Fruit fly (Drosophila melanogaster): ENCODE results near the gene alph.

Gene alph

dm6 chr3R:29620712-29621479 is 29.3 kb downstream of the alph start (continued):
- no peak for TF ChIP-seq Fer2 (tag; optimal IDR thresholded peaks at IDR 0.05)
- no peak for TF ChIP-seq knrl (GFP tag; IDR thresholded peaks at IDR 0.05; ENCODE audit: partially characterized antibody)
- peak; percentile 55 for TF ChIP-seq BtbVII (GFP tag; optimal IDR thresholded peaks at IDR 0.05)
- TF ChIP-seq Lpt (GFP tag; optimal IDR thresholded peaks at IDR 0.05), result no peak
- TF ChIP-seq Ets97D (GFP tag; optimal IDR thresholded peaks at IDR 0.05), result no peak

- TF ChIP-seq CG10565 (GFP tag; optimal IDR thresholded peaks at IDR 0.05), result no peak
- peak; percentile 9 for TF ChIP-seq CG12155 (GFP tag; optimal IDR thresholded peaks at IDR 0.05)
- no peak for TF ChIP-seq HmgD (GFP tag; optimal IDR thresholded peaks at IDR 0.05)
- TF ChIP-seq sug (tag; optimal IDR thresholded peaks at IDR 0.05), result no peak
- no peak for TF ChIP-seq Doc2 (GFP tag; IDR thresholded peaks at IDR 0.05)
- TF ChIP-seq her (GFP tag; optimal IDR thresholded peaks at IDR 0.05), result no peak
- peak; percentile 59 for TF ChIP-seq row (GFP tag; IDR thresholded peaks at IDR 0.05)
- TF ChIP-seq unc-4 (GFP tag; IDR thresholded peaks at IDR 0.05; ENCODE audit: partially characterized antibody), result no peak
- TF ChIP-seq z (GFP tag; IDR thresholded peaks at IDR 0.05), result no peak
- TF ChIP-seq CG8944 (GFP tag; optimal IDR thresholded peaks at IDR 0.05), result no peak
- 0 out of 3 replicates have a peak, but pooled peaks have one; percentile 65 for TF ChIP-seq Dbx (GFP tag; IDR thresholded peaks at IDR 0.05)
- TF ChIP-seq eyg (GFP tag; optimal IDR thresholded peaks at IDR 0.05), result no peak
- TF ChIP-seq Blimp-1 (GFP tag; optimal IDR thresholded peaks at IDR 0.05), result peak; percentile 30
- no peak for TF ChIP-seq Gug (GFP tag; IDR thresholded peaks at IDR 0.05)
- TF ChIP-seq Usf (GFP tag; optimal IDR thresholded peaks at IDR 0.05), result no peak
- peak; percentile 33 for TF ChIP-seq lilli (GFP tag; optimal IDR thresholded peaks at IDR 0.05)
- no peak for TF ChIP-seq dm (GFP tag; optimal IDR thresholded peaks at IDR 0.05)
- peak; percentile 48; the same call in 1 of the 2 replicates for TF ChIP-seq slbo (GFP tag; IDR thresholded peaks at IDR 0.05)
- TF ChIP-seq CG2712 (tag; optimal IDR thresholded peaks at IDR 0.05), result peak; percentile 61
- TF ChIP-seq pfk (GFP tag; optimal IDR thresholded peaks at IDR 0.05), result no peak
- TF ChIP-seq ssp (GFP tag; IDR thresholded peaks at IDR 0.05), result no peak
- no peak for TF ChIP-seq slp2 (GFP tag; optimal IDR thresholded peaks at IDR 0.05)
- TF ChIP-seq Ravus (GFP tag; IDR thresholded peaks at IDR 0.05), result no peak
- TF ChIP-seq sima (GFP tag; optimal IDR thresholded peaks at IDR 0.05), result no peak
- TF ChIP-seq BtbVII (GFP tag; optimal IDR thresholded peaks at IDR 0.05), result peak; percentile 26
- TF ChIP-seq gfzf (GFP tag; optimal IDR thresholded peaks at IDR 0.05), result no peak
- TF ChIP-seq CG17912 (GFP tag; optimal IDR thresholded peaks at IDR 0.05), result no peak
- TF ChIP-seq CG10462 (GFP tag; optimal IDR thresholded peaks at IDR 0.05), result no peak
- 0 out of 3 replicates have a peak, but pooled peaks have one; percentile 17 for TF ChIP-seq H15 (GFP tag; IDR thresholded peaks at IDR 0.05)
- TF ChIP-seq usp (GFP tag; optimal IDR thresholded peaks at IDR 0.05), result no peak
- no peak for TF ChIP-seq CG14014 (GFP tag; IDR thresholded peaks at IDR 0.05)
- no peak for TF ChIP-seq ftz-f1 (GFP tag; optimal IDR thresholded peaks at IDR 0.05)
- TF ChIP-seq jumu (GFP tag; optimal IDR thresholded peaks at IDR 0.05), result no peak
- no peak for TF ChIP-seq inv (GFP tag; IDR thresholded peaks at IDR 0.05; ENCODE audit: partially characterized antibody)
- no peak for TF ChIP-seq Elba2 (GFP tag; optimal IDR thresholded peaks at IDR 0.05)
- TF ChIP-seq bbx (GFP tag; IDR thresholded peaks at IDR 0.05; ENCODE audit: partially characterized antibody), result no peak
- no peak for TF ChIP-seq Drgx (GFP tag; IDR thresholded peaks at IDR 0.05)
- peak; percentile 47; the same call in 1 of the 2 replicates for TF ChIP-seq CG6689 (GFP tag; IDR thresholded peaks at IDR 0.05)
- TF ChIP-seq CG16815 (GFP tag; optimal IDR thresholded peaks at IDR 0.05), result no peak
- TF ChIP-seq vnd (GFP tag; IDR thresholded peaks at IDR 0.05; ENCODE audit: partially characterized antibody), result no peak
- TF ChIP-seq CG8359 (GFP tag; optimal IDR thresholded peaks at IDR 0.05; ENCODE audit: borderline replicate concordance), result no peak
- no peak for TF ChIP-seq salm (tag; optimal IDR thresholded peaks at IDR 0.05)
- TF ChIP-seq CG31388 (GFP tag; optimal IDR thresholded peaks at IDR 0.05), result no peak
- peak; percentile 38 for TF ChIP-seq vvl (GFP tag; IDR thresholded peaks at IDR 0.05)
- TF ChIP-seq cwo (GFP tag; optimal IDR thresholded peaks at IDR 0.05), result peak; percentile 14
Observed at dm6 chr3R:29625883-29626282, 34.3 kb downstream of the alph start.

All from whole organism, embryonic.